Fruit fly (Drosophila melanogaster) whole organism, adult: Measurements from ENCODE around the gene CG17264.

Experiments
- CG12768 ChIP-seq: fragments of 200-800 bp; sonication (Bioruptor generic); optimal IDR thresholded peaks from 2 replicates; lab custom pipeline; 2017; ENCODE audit warnings: missing biosample characterization, missing genetic modification characterization, mild to moderate bottlenecking, moderate library complexity, missing genetic modification reagents
- CG33017 ChIP-seq: fragments of 200-800 bp; sonication (Bioruptor generic); optimal IDR thresholded peaks from 2 replicates; lab custom pipeline; 2018; ENCODE audit warnings: missing biosample characterization, mild to moderate bottlenecking, missing genetic modification characterization, moderate library complexity
- CG5204 ChIP-seq: fragments of 200-800 bp; sonication (Bioruptor generic); optimal IDR thresholded peaks from 2 replicates; lab custom pipeline; 2016; ENCODE audit warnings: missing biosample characterization, missing genetic modification characterization
- CG7101 ChIP-seq: fragments of 200-800 bp; sonication (Bioruptor generic); optimal IDR thresholded peaks from 2 replicates; lab custom pipeline; 2018; ENCODE audit warnings: missing biosample characterization, mild to moderate bottlenecking, missing genetic modification characterization, moderate library complexity
- Crg-1 ChIP-seq: fragments of 200-800 bp; sonication (Bioruptor generic); optimal IDR thresholded peaks from 2 replicates; lab custom pipeline; 2016; ENCODE audit warnings: missing biosample characterization, missing genetic modification characterization
- bab1 ChIP-seq: fragments of 200-800 bp; sonication (Bioruptor generic); optimal IDR thresholded peaks from 3 replicates; lab custom pipeline; 2019; ENCODE audit warnings: missing biosample characterization, mild to moderate bottlenecking, missing genetic modification characterization, moderate library complexity
- kay ChIP-seq: fragments of 200-800 bp; sonication (Bioruptor generic); peaks from one replicate; lab custom pipeline; 2016; ENCODE audit warnings: missing biosample characterization, missing genetic modification characterization, borderline replicate concordance
- ovo ChIP-seq: fragments of 200-800 bp; sonication (Bioruptor generic); optimal IDR thresholded peaks from 2 replicates; lab custom pipeline; 2016; ENCODE audit warnings: missing biosample characterization, missing genetic modification characterization
- pad ChIP-seq: fragments of 200-800 bp; sonication (Bioruptor generic); optimal IDR thresholded peaks from 3 replicates; lab custom pipeline; 2017; ENCODE audit warnings: missing biosample characterization, missing genetic modification characterization, mild to moderate bottlenecking, moderate library complexity, missing genetic modification reagents

- TF ChIP-seq CG5204 (GFP tag; lab: Kevin White, UChicago) (no peak), CG12768 (GFP tag; lab: Kevin White, UChicago) (no peak), bab1 (peak; percentile 42), CG7101 (tag; lab: Kevin White, UChicago) (no peak), kay (no peak), pad (GFP tag; lab: Kevin White, UChicago) (no peak), ovo (no peak), Crg-1 (GFP tag; lab: Kevin White, UChicago) (no peak), CG33017 (no peak)
Measured at dm6 chr2L:2992664-2993174, 25.6 kb upstream of the CG17264 start, which contains the start of the genes okr and CG3558.
